Fruit fly (Drosophila melanogaster) whole organism, embryonic: Measurements from ENCODE around the gene mRpS7.
A peak's percentile ranks its signal among the peaks of the same experiment; 100 is the strongest.

ENCODE experiments used
- Adf1 ChIP-seq: fragments of 200-800 bp; sonication (Bioruptor generic); IDR thresholded peaks from 2 replicates; pipeline ENCODE4 v1.3.6; 2022; ENCODE audit warnings: missing biosample characterization, missing genetic modification characterization
- Awh ChIP-seq: fragments of 200-800 bp; sonication (Bioruptor generic); IDR thresholded peaks from 2 replicates; pipeline ENCODE4, ENCODE4 v1.3.6; 2022; ENCODE audit warnings: missing biosample characterization, missing genetic modification characterization
- C15 ChIP-seq: fragments of 200-800 bp; sonication (Bioruptor generic); IDR thresholded peaks from 3 replicates; pipeline ENCODE4 v1.3.6; 2022; ENCODE audit warnings: missing biosample characterization, missing genetic modification characterization
- CG11504 ChIP-seq: fragments of 200-800 bp; sonication (Bioruptor generic); optimal IDR thresholded peaks from 3 replicates; lab custom pipeline; 2019; ENCODE audit warnings: missing biosample characterization, mild to moderate bottlenecking, missing genetic modification characterization, moderate library complexity
- CG11695 ChIP-seq: fragments of 200-800 bp; sonication (Bioruptor generic); IDR thresholded peaks from 3 replicates; pipeline ENCODE4 v1.3.6; 2022; ENCODE audit warnings: missing biosample characterization, missing genetic modification characterization
- CG12155 ChIP-seq: fragments of 200-800 bp; sonication (Bioruptor generic); optimal IDR thresholded peaks from 3 replicates; lab custom pipeline; 2016; ENCODE audit warnings: missing biosample characterization, missing genetic modification characterization
- CG12769 ChIP-seq: fragments of 200-800 bp; sonication (Bioruptor generic); optimal IDR thresholded peaks from 2 replicates; lab custom pipeline; 2019; ENCODE audit warnings: missing biosample characterization, mild to moderate bottlenecking, missing genetic modification characterization, moderate library complexity
- CG13424 ChIP-seq: fragments of 200-800 bp; sonication (Bioruptor generic); optimal IDR thresholded peaks from 2 replicates; lab custom pipeline; 2019; ENCODE audit warnings: missing biosample characterization, mild to moderate bottlenecking, missing genetic modification characterization, moderate library complexity
- CG13775 ChIP-seq: fragments of 200-800 bp; sonication (Bioruptor generic); optimal IDR thresholded peaks from 3 replicates; lab custom pipeline; 2017; ENCODE audit warnings: missing biosample characterization, mild to moderate bottlenecking, missing genetic modification characterization
- CG16815 ChIP-seq: fragments of 200-800 bp; sonication (Bioruptor generic); optimal IDR thresholded peaks from 3 replicates; lab custom pipeline; 2017; ENCODE audit warnings: missing biosample characterization, mild to moderate bottlenecking, missing genetic modification characterization
- CG17568 ChIP-seq: fragments of 200-800 bp; sonication (Bioruptor generic); optimal IDR thresholded peaks from 2 replicates; lab custom pipeline; 2018; ENCODE audit warnings: missing biosample characterization, mild to moderate bottlenecking, missing genetic modification characterization, moderate library complexity
- CG1792 ChIP-seq: fragments of 200-800 bp; sonication (Bioruptor generic); optimal IDR thresholded peaks from 2 replicates; lab custom pipeline; 2016; ENCODE audit warnings: missing biosample characterization, missing genetic modification characterization
- CG30020 ChIP-seq: fragments of 200-800 bp; optimal IDR thresholded peaks from 2 replicates; lab custom pipeline; 2019; ENCODE audit warnings: missing biosample characterization, mild to moderate bottlenecking, missing genetic modification characterization, moderate library complexity
- CG3065 ChIP-seq: fragments of 200-800 bp; sonication (Bioruptor generic); optimal IDR thresholded peaks from 2 replicates; lab custom pipeline; 2016; ENCODE audit warnings: missing biosample characterization, missing genetic modification characterization
- CG34376 ChIP-seq: fragments of 200-800 bp; sonication (Bioruptor generic); optimal IDR thresholded peaks from 2 replicates; lab custom pipeline; 2018; ENCODE audit warnings: missing biosample characterization, mild to moderate bottlenecking, missing genetic modification characterization
- CG3995 ChIP-seq: fragments of 200-800 bp; sonication (Bioruptor generic); optimal IDR thresholded peaks from 3 replicates; lab custom pipeline; 2016; ENCODE audit warnings: missing biosample characterization, missing genetic modification characterization
- CG4328 ChIP-seq: fragments of 200-800 bp; sonication (Bioruptor generic); optimal IDR thresholded peaks from 3 replicates; lab custom pipeline; 2017; ENCODE audit warnings: missing biosample characterization, missing genetic modification reagents, missing genetic modification characterization
- CG4360 ChIP-seq: fragments of 200-800 bp; sonication (Bioruptor generic); IDR thresholded peaks from 2 replicates; pipeline ENCODE4 v1.3.6; 2022; ENCODE audit warnings: missing biosample characterization, missing genetic modification characterization
- CG6254 ChIP-seq: fragments of 200-800 bp; sonication (Bioruptor generic); optimal IDR thresholded peaks from 3 replicates; lab custom pipeline; 2017; ENCODE audit warnings: mild to moderate bottlenecking, missing biosample characterization, missing genetic modification reagents, missing genetic modification characterization
- CG6272 ChIP-seq: fragments of 200-800 bp; sonication (Bioruptor generic); IDR thresholded peaks from 2 replicates; pipeline ENCODE4 v1.3.6; 2022; ENCODE audit warnings: missing biosample characterization, missing genetic modification characterization
- CG6683 ChIP-seq: fragments of 200-800 bp; sonication (Bioruptor generic); optimal IDR thresholded peaks from 2 replicates; lab custom pipeline; 2017; ENCODE audit warnings: missing biosample characterization, mild to moderate bottlenecking, missing genetic modification characterization, missing genetic modification reagents
- CG7987 ChIP-seq: fragments of 200-800 bp; sonication (Bioruptor generic); optimal IDR thresholded peaks from 2 replicates; lab custom pipeline; 2018; ENCODE audit warnings: missing biosample characterization, mild to moderate bottlenecking, missing genetic modification characterization, moderate library complexity
- CG8290 ChIP-seq, 3 experiments: fragments of 200-800 bp; sonication (Bioruptor generic); optimal IDR thresholded peaks; 2 replicates each; lab custom pipeline; 2016 to 2019; ENCODE audit warnings: missing biosample characterization in 3 of 3, missing genetic modification characterization in 3 of 3, mild to moderate bottlenecking in 2 of 3, moderate library complexity in 1 of 3
- CG8359 ChIP-seq: fragments of 200-800 bp; sonication (Bioruptor generic); optimal IDR thresholded peaks from 2 replicates; lab custom pipeline; 2017; ENCODE audit warnings: missing biosample characterization, mild to moderate bottlenecking, missing genetic modification characterization, borderline replicate concordance
- CG9932 ChIP-seq: fragments of 200-800 bp; sonication (Bioruptor generic); IDR thresholded peaks from 2 replicates; pipeline ENCODE4 v1.3.6; 2022; ENCODE audit warnings: missing biosample characterization, missing genetic modification characterization
- CkIIα-i1 ChIP-seq: fragments of 200-800 bp; sonication (Bioruptor generic); IDR thresholded peaks from 2 replicates; pipeline ENCODE4 v1.3.6; 2022; ENCODE audit warnings: missing biosample characterization, missing genetic modification characterization
- Dbx ChIP-seq: fragments of 200-800 bp; sonication (Bioruptor generic); IDR thresholded peaks from 3 replicates; pipeline ENCODE4 v1.3.6; 2022; ENCODE audit warnings: missing biosample characterization, missing genetic modification characterization
- Dip2 ChIP-seq: fragments of 200-800 bp; sonication (Bioruptor generic); IDR thresholded peaks from 2 replicates; pipeline ENCODE4 v1.3.6; 2022; ENCODE audit warnings: missing biosample characterization, missing genetic modification characterization
- H2.0 ChIP-seq: fragments of 200-800 bp; sonication (Bioruptor generic); IDR thresholded peaks from 2 replicates; pipeline ENCODE4 v1.3.6; 2022; ENCODE audit warnings: missing biosample characterization, missing genetic modification characterization
- HLH3B ChIP-seq: fragments of 200-800 bp; sonication (Bioruptor generic); IDR thresholded peaks from 2 replicates; pipeline ENCODE4 v1.3.6; 2022; ENCODE audit warnings: missing biosample characterization, missing genetic modification characterization
- HLH54F ChIP-seq: fragments of 200-800 bp; sonication (Bioruptor generic); optimal IDR thresholded peaks from 3 replicates; lab custom pipeline; 2016; ENCODE audit warnings: missing biosample characterization, missing genetic modification characterization
- Hand ChIP-seq: fragments of 200-800 bp; sonication (Bioruptor generic); optimal IDR thresholded peaks from 2 replicates; lab custom pipeline; 2017; ENCODE audit warnings: mild to moderate bottlenecking, missing biosample characterization, missing genetic modification reagents, missing genetic modification characterization
- Hr3 ChIP-seq: fragments of 200-800 bp; sonication (Bioruptor generic); optimal IDR thresholded peaks from 3 replicates; lab custom pipeline; 2016; ENCODE audit warnings: missing biosample characterization, missing genetic modification characterization
- Hr39 ChIP-seq: fragments of >200 bp; optimal IDR thresholded peaks from 2 replicates; lab custom pipeline; 2017
- Med ChIP-seq: fragments of 200-800 bp; sonication (Bioruptor generic); peaks from one replicate; lab custom pipeline; 2016; ENCODE audit warnings: missing biosample characterization, missing genetic modification characterization, mild to moderate bottlenecking, inconsistent platforms, moderate library complexity
- Pdp1 ChIP-seq, 2 experiments: fragments of 200-800 bp; sonication (Bioruptor generic); optimal IDR thresholded peaks; 3 replicates each; lab custom pipeline; 2016; ENCODE audit warnings: missing biosample characterization in 2 of 2, missing genetic modification characterization in 2 of 2, mild to moderate bottlenecking in 1 of 2, moderate library complexity in 1 of 2
- ato ChIP-seq: fragments of 200-800 bp; sonication (Bioruptor generic); IDR thresholded peaks from 2 replicates; pipeline ENCODE4 v1.3.6; 2022; ENCODE audit warnings: missing biosample characterization, missing genetic modification characterization; ENCODE audit not compliant: partially characterized antibody
- bsh ChIP-seq, 2 experiments: fragments of 200-800 bp; sonication (Bioruptor generic); optimal IDR thresholded peaks; 2 replicates each; lab custom pipeline; 2017 to 2018; ENCODE audit warnings: mild to moderate bottlenecking in 2 of 2, missing biosample characterization in 2 of 2, missing genetic modification characterization in 2 of 2, moderate library complexity in 1 of 2
- danr ChIP-seq: fragments of 200-800 bp; sonication (Bioruptor generic); IDR thresholded peaks from 2 replicates; pipeline ENCODE4 v1.3.6; 2022; ENCODE audit warnings: missing biosample characterization, missing genetic modification characterization
- dimm ChIP-seq: fragments of 200-800 bp; sonication (Bioruptor generic); IDR thresholded peaks from 2 replicates; pipeline ENCODE4 v1.3.6; 2022; ENCODE audit warnings: missing biosample characterization, missing genetic modification characterization
- gfzf ChIP-seq: fragments of 200-800 bp; sonication (Bioruptor generic); optimal IDR thresholded peaks from 2 replicates; lab custom pipeline; 2016; ENCODE audit warnings: missing biosample characterization, mild to moderate bottlenecking, missing genetic modification characterization, moderate library complexity
- hb ChIP-seq: fragments of 200-800 bp; sonication (Bioruptor generic); IDR thresholded peaks from 3 replicates; pipeline ENCODE4 v1.3.6; 2022; ENCODE audit warnings: missing biosample characterization, missing genetic modification characterization; ENCODE audit not compliant: partially characterized antibody
- kah ChIP-seq: fragments of 200-800 bp; sonication (Bioruptor generic); optimal IDR thresholded peaks from 2 replicates; lab custom pipeline; 2018; ENCODE audit warnings: missing biosample characterization, mild to moderate bottlenecking, missing genetic modification characterization
- lab ChIP-seq: fragments of 200-800 bp; sonication (Bioruptor generic); optimal IDR thresholded peaks from 3 replicates; lab custom pipeline; 2017; ENCODE audit warnings: missing biosample characterization, missing genetic modification characterization, mild to moderate bottlenecking, moderate library complexity, missing genetic modification reagents
- lbe ChIP-seq: fragments of 200-800 bp; sonication (Bioruptor generic); optimal IDR thresholded peaks from 2 replicates; lab custom pipeline; 2016; ENCODE audit warnings: missing biosample characterization, mild to moderate bottlenecking, missing genetic modification characterization
- pzg ChIP-seq: fragments of 200-800 bp; sonication (Bioruptor generic); optimal IDR thresholded peaks from 3 replicates; lab custom pipeline; 2018; ENCODE audit warnings: missing biosample characterization, mild to moderate bottlenecking, missing genetic modification characterization, moderate library complexity
- run ChIP-seq: fragments of 200-800 bp; sonication (Bioruptor generic); optimal IDR thresholded peaks from 3 replicates; lab custom pipeline; 2018; ENCODE audit warnings: missing biosample characterization, mild to moderate bottlenecking, missing genetic modification characterization
- tin ChIP-seq: fragments of 200-800 bp; sonication (Bioruptor generic); optimal IDR thresholded peaks from 3 replicates; lab custom pipeline; 2016; ENCODE audit warnings: missing biosample characterization, missing genetic modification characterization
- usp ChIP-seq: fragments of >200 bp; optimal IDR thresholded peaks from 2 replicates; lab custom pipeline; 2017; ENCODE audit warnings: missing biosample characterization, missing genetic modification characterization

Gene mRpS7

dm6 chr2L:10408122-10408576, 21.7 kb downstream of the mRpS7 start, which contains the start of the genes Ip259 and RpS27A (continued):
- TF ChIP-seq lab (GFP tag; lab: Kevin White, UChicago) (no peak), CG3065 (GFP tag; lab: Kevin White, UChicago) (peak; percentile 61), Hr3 (GFP tag; lab: Kevin White, UChicago) (peak; percentile 33), Dbx (GFP tag; lab: Robert Waterston, UW) (peak; percentile 88), C15 (GFP tag; lab: Robert Waterston, UW) (peak; percentile 65; the same call in 2 of the 3 replicates), bsh (GFP tag; optimal IDR thresholded peaks at IDR 0.05; lab: Kevin White, UChicago) (peak in 1 of 2 experiments; percentile 61), pzg (GFP tag; lab: Kevin White, UChicago) (peak; percentile 73), Pdp1 (GFP tag; optimal IDR thresholded peaks at IDR 0.05; lab: Kevin White, UChicago) (peak; percentile 32 to 46), hb (GFP tag; lab: Robert Waterston, UW) (no peak), CG13424 (tag; lab: Kevin White, UChicago) (peak; percentile 45), CG3995 (GFP tag; lab: Kevin White, UChicago) (peak; percentile 60), kah (GFP tag; lab: Kevin White, UChicago) (peak; percentile 59), gfzf (GFP tag; lab: Kevin White, UChicago) (peak; percentile 2), CG6272 (peak; percentile 61; the same call in 1 of the 2 replicates), CkIIα-i1 (GFP tag; lab: Robert Waterston, UW) (no peak), Hand (peak; percentile 25), HLH54F (peak; percentile 58), CG11695 (peak; percentile 57; the same call in 2 of the 3 replicates), CG4360 (GFP tag; lab: Robert Waterston, UW) (0 out of 2 replicates have a peak, but pooled peaks have one; percentile 40), danr (GFP tag; lab: Robert Waterston, UW) (peak; percentile 40; the same call in 1 of the 2 replicates), ato (GFP tag; lab: Robert Waterston, UW) (no peak), HLH3B (GFP tag; lab: Robert Waterston, UW) (peak; percentile 73; the same call in 1 of the 2 replicates), Adf1 (GFP tag; lab: Robert Waterston, UW) (peak; percentile 37), CG8290 (GFP tag; optimal IDR thresholded peaks at IDR 0.05; lab: Kevin White, UChicago) (peak; percentile 74), CG8290 (tag; optimal IDR thresholded peaks at IDR 0.05; lab: Kevin White, UChicago) (peak in 1 of 2 experiments; percentile 63), CG13775 (GFP tag; lab: Kevin White, UChicago) (peak; percentile 87), CG12769 (tag; lab: Kevin White, UChicago) (no peak), CG6254 (GFP tag; lab: Kevin White, UChicago) (peak; percentile 18), CG7987 (GFP tag; lab: Kevin White, UChicago) (peak; percentile 91), Hr39 (lab: Kevin White, UChicago) (no peak), CG12155 (GFP tag; lab: Kevin White, UChicago) (peak; percentile 33), Dip2 (GFP tag; lab: Robert Waterston, UW) (no peak), lbe (peak; percentile 61), CG8359 (GFP tag; lab: Kevin White, UChicago) (peak; percentile 60), CG9932 (GFP tag; lab: Robert Waterston, UW) (no peak), Awh (GFP tag; lab: Robert Waterston, UW) (peak; percentile 75), dimm (no peak), CG6683 (peak; percentile 51), CG4328 (peak; percentile 73), usp (no peak), CG34376 (GFP tag; lab: Kevin White, UChicago) (peak; percentile 90), run (tag; lab: Kevin White, UChicago) (no peak), CG30020 (tag; lab: Kevin White, UChicago) (peak; percentile 99), Med (GFP tag; lab: Kevin White, UChicago) (peak; percentile 97), CG17568 (GFP tag; lab: Kevin White, UChicago) (peak; percentile 64), tin (GFP tag; lab: Kevin White, UChicago) (peak; percentile 63), CG11504 (tag; lab: Kevin White, UChicago) (no peak), H2.0 (peak; percentile 71), CG1792 (GFP tag; lab: Kevin White, UChicago) (peak; percentile 15), CG16815 (GFP tag; lab: Kevin White, UChicago) (peak; percentile 6)
